Fruit fly (Drosophila melanogaster) whole organism, adult: ENCODE measurements around the gene CG5861.

Source experiments
- CG14711 ChIP-seq: fragments of 200-800 bp; sonication (Bioruptor generic); optimal IDR thresholded peaks from 2 replicates; lab custom pipeline; 2018; ENCODE audit warnings: missing biosample characterization, mild to moderate bottlenecking, missing genetic modification characterization, moderate library complexity
- cic ChIP-seq: fragments of 200-800 bp; sonication (Bioruptor generic); optimal IDR thresholded peaks from 2 replicates; lab custom pipeline; 2017; ENCODE audit warnings: missing biosample characterization, mild to moderate bottlenecking, missing genetic modification characterization, moderate library complexity

- TF ChIP-seq cic (no peak), CG14711 (no peak)
Measured at dm6 chr2L:16353765-16354164, 46.7 kb upstream of the CG5861 start.
